Fruit fly (Drosophila melanogaster) whole organism, embryonic: ENCODE measurements around the gene RpS28a.

Experiments
- CG10366 ChIP-seq: fragments of 200-800 bp; sonication (Bioruptor generic); IDR thresholded peaks from 2 replicates; pipeline ENCODE4 v1.3.6; 2022; ENCODE audit warnings: missing biosample characterization, missing genetic modification characterization
- CG10462 ChIP-seq: fragments of 200-800 bp; sonication (Bioruptor generic); optimal IDR thresholded peaks from 2 replicates; lab custom pipeline; 2016; ENCODE audit warnings: missing biosample characterization, missing genetic modification characterization
- CG12071 ChIP-seq: fragments of 200-800 bp; sonication (Bioruptor generic); optimal IDR thresholded peaks from 3 replicates; lab custom pipeline; 2018; ENCODE audit warnings: missing biosample characterization, mild to moderate bottlenecking, missing genetic modification characterization
- CG13894 ChIP-seq: fragments of 200-800 bp; sonication (Bioruptor generic); optimal IDR thresholded peaks from 3 replicates; lab custom pipeline; 2018; ENCODE audit warnings: missing biosample characterization, mild to moderate bottlenecking, missing genetic modification characterization, moderate library complexity
- CG14014 ChIP-seq: fragments of 200-800 bp; sonication (Bioruptor generic); IDR thresholded peaks from 2 replicates; pipeline ENCODE4 v1.3.6; 2022; ENCODE audit warnings: missing biosample characterization, missing genetic modification characterization
- CG14441 ChIP-seq: fragments of 200-800 bp; sonication (Bioruptor generic); IDR thresholded peaks from 2 replicates; pipeline ENCODE4 v1.3.6; 2022; ENCODE audit warnings: missing biosample characterization, missing genetic modification characterization
- CG14965 ChIP-seq: fragments of 200-800 bp; sonication (Bioruptor generic); optimal IDR thresholded peaks from 2 replicates; lab custom pipeline; 2016; ENCODE audit warnings: missing biosample characterization, missing genetic modification characterization, borderline replicate concordance
- CG1647 ChIP-seq: fragments of 200-800 bp; sonication (Bioruptor generic); optimal IDR thresholded peaks from 3 replicates; lab custom pipeline; 2016; ENCODE audit warnings: missing biosample characterization, missing genetic modification characterization
- CG16779 ChIP-seq: fragments of 200-800 bp; sonication (Bioruptor generic); IDR thresholded peaks from 2 replicates; pipeline ENCODE4 v1.3.6; 2022; ENCODE audit warnings: missing biosample characterization, missing genetic modification characterization
- CG17802 ChIP-seq: fragments of 200-800 bp; sonication (Bioruptor generic); optimal IDR thresholded peaks from 2 replicates; lab custom pipeline; 2018; ENCODE audit warnings: missing biosample characterization, mild to moderate bottlenecking, missing genetic modification characterization, moderate library complexity
- CG34376 ChIP-seq: fragments of 200-800 bp; sonication (Bioruptor generic); optimal IDR thresholded peaks from 2 replicates; lab custom pipeline; 2018; ENCODE audit warnings: missing biosample characterization, mild to moderate bottlenecking, missing genetic modification characterization
- CG3726 ChIP-seq: fragments of 200-800 bp; sonication (Bioruptor generic); IDR thresholded peaks from 3 replicates; pipeline ENCODE4, ENCODE4 v1.3.6; 2022; ENCODE audit warnings: missing biosample characterization, missing genetic modification characterization
- CG43689 ChIP-seq: fragments of 200-800 bp; sonication (Bioruptor generic); IDR thresholded peaks from 2 replicates; pipeline ENCODE4 v1.3.6; 2022; ENCODE audit warnings: missing biosample characterization, missing genetic modification characterization
- CG5180 ChIP-seq: fragments of 200-800 bp; sonication (Bioruptor generic); optimal IDR thresholded peaks from 3 replicates; lab custom pipeline; 2017; ENCODE audit warnings: missing biosample characterization, missing genetic modification characterization, mild to moderate bottlenecking, moderate library complexity, missing genetic modification reagents
- CG5953 ChIP-seq: fragments of 200-800 bp; sonication (Bioruptor generic); IDR thresholded peaks from 2 replicates; pipeline ENCODE4 v1.3.6; 2022; ENCODE audit warnings: missing biosample characterization, missing genetic modification characterization
- CG8290 ChIP-seq, 3 experiments: fragments of 200-800 bp; sonication (Bioruptor generic); optimal IDR thresholded peaks; 2 replicates each; lab custom pipeline; 2016 to 2019; ENCODE audit warnings: missing biosample characterization in 3 of 3, missing genetic modification characterization in 3 of 3, mild to moderate bottlenecking in 2 of 3, moderate library complexity in 1 of 3
- Elba2 ChIP-seq: fragments of 200-800 bp; sonication (Bioruptor generic); optimal IDR thresholded peaks from 3 replicates; lab custom pipeline; 2016; ENCODE audit warnings: missing biosample characterization, missing genetic modification characterization
- Hand ChIP-seq: fragments of 200-800 bp; sonication (Bioruptor generic); optimal IDR thresholded peaks from 2 replicates; lab custom pipeline; 2017; ENCODE audit warnings: mild to moderate bottlenecking, missing biosample characterization, missing genetic modification reagents, missing genetic modification characterization
- Hey ChIP-seq: fragments of 200-800 bp; sonication (Bioruptor generic); optimal IDR thresholded peaks from 3 replicates; lab custom pipeline; 2018; ENCODE audit warnings: missing biosample characterization, mild to moderate bottlenecking, missing genetic modification characterization
- Hsf ChIP-seq: fragments of 200-800 bp; sonication (Bioruptor generic); optimal IDR thresholded peaks from 3 replicates; lab custom pipeline; 2016; ENCODE audit warnings: missing biosample characterization, missing genetic modification characterization
- Lhr ChIP-seq: fragments of 200-800 bp; sonication (Bioruptor generic); optimal IDR thresholded peaks from 3 replicates; lab custom pipeline; 2017; ENCODE audit warnings: mild to moderate bottlenecking, missing biosample characterization, missing genetic modification reagents, missing genetic modification characterization
- Meics ChIP-seq: fragments of 200-800 bp; sonication (Bioruptor generic); optimal IDR thresholded peaks from 2 replicates; lab custom pipeline; 2017; ENCODE audit warnings: missing biosample characterization, mild to moderate bottlenecking, missing genetic modification characterization
- Mrtf ChIP-seq: fragments of 200-800 bp; sonication (Bioruptor generic); IDR thresholded peaks from 3 replicates; pipeline ENCODE4 v1.3.6; 2022; ENCODE audit warnings: missing biosample characterization, missing genetic modification characterization
- NfI ChIP-seq: fragments of 200-800 bp; sonication (Bioruptor generic); optimal IDR thresholded peaks from 3 replicates; lab custom pipeline; 2018; ENCODE audit warnings: missing biosample characterization, mild to moderate bottlenecking, missing genetic modification characterization, moderate library complexity
- Ptx1 ChIP-seq: fragments of 200-800 bp; sonication (Bioruptor generic); IDR thresholded peaks from 2 replicates; pipeline ENCODE4 v1.3.6; 2022; ENCODE audit warnings: missing biosample characterization, missing genetic modification characterization
- Rx ChIP-seq: fragments of 200-800 bp; sonication (Bioruptor generic); IDR thresholded peaks from 2 replicates; pipeline ENCODE4 v1.3.6; 2022; ENCODE audit warnings: missing biosample characterization, missing genetic modification characterization
- Sry-β ChIP-seq: fragments of 200-800 bp; sonication (Bioruptor generic); optimal IDR thresholded peaks from 2 replicates; lab custom pipeline; 2018; ENCODE audit warnings: missing biosample characterization, mild to moderate bottlenecking, missing genetic modification characterization, moderate library complexity
- Sry-δ ChIP-seq: fragments of 200-800 bp; sonication (Bioruptor generic); optimal IDR thresholded peaks from 2 replicates; lab custom pipeline; 2016; ENCODE audit warnings: missing biosample characterization, missing genetic modification characterization
- Trl ChIP-seq, 3 experiments: fragments of >200 bp in 2 of 3; fragments of 200-800 bp in 1 of 3; sonication (Bioruptor generic) in 1 of 3; optimal IDR thresholded peaks; 2 replicates in 1 of 3; 3 replicates in 2 of 3; lab custom pipeline; 2016 to 2017; ENCODE audit warnings: missing biosample characterization in 1 of 3, missing genetic modification characterization in 1 of 3
- Xrp1 ChIP-seq: fragments of 200-800 bp; sonication (Bioruptor generic); IDR thresholded peaks from 2 replicates; pipeline ENCODE4 v1.3.6; 2022; ENCODE audit warnings: missing biosample characterization, missing genetic modification characterization
- br ChIP-seq: fragments of >200 bp; optimal IDR thresholded peaks from 2 replicates; lab custom pipeline; 2017
- dan ChIP-seq: fragments of 200-800 bp; sonication (Bioruptor generic); IDR thresholded peaks from 2 replicates; pipeline ENCODE4 v1.3.6; 2022; ENCODE audit warnings: missing biosample characterization, missing genetic modification characterization
- dmrt11E ChIP-seq: fragments of 200-800 bp; sonication (Bioruptor generic); optimal IDR thresholded peaks from 3 replicates; lab custom pipeline; 2018; ENCODE audit warnings: missing biosample characterization, mild to moderate bottlenecking, missing genetic modification characterization, moderate library complexity
- fu2 ChIP-seq: fragments of 200-800 bp; sonication (Bioruptor generic); optimal IDR thresholded peaks from 2 replicates; lab custom pipeline; 2016; ENCODE audit warnings: missing biosample characterization, missing genetic modification characterization
- gcm2 ChIP-seq: fragments of 200-800 bp; sonication (Bioruptor generic); optimal IDR thresholded peaks from 2 replicates; lab custom pipeline; 2016; ENCODE audit warnings: missing biosample characterization, missing genetic modification characterization
- gro ChIP-seq: fragments of 200-800 bp; sonication (Bioruptor generic); optimal IDR thresholded peaks from 2 replicates; lab custom pipeline; 2016; ENCODE audit warnings: missing biosample characterization, missing genetic modification characterization
- jumu ChIP-seq: fragments of 200-800 bp; sonication (Bioruptor generic); optimal IDR thresholded peaks from 3 replicates; lab custom pipeline; 2016; ENCODE audit warnings: missing biosample characterization, missing genetic modification characterization
- mirr ChIP-seq: fragments of 200-800 bp; sonication (Bioruptor generic); optimal IDR thresholded peaks from 3 replicates; lab custom pipeline; 2018; ENCODE audit warnings: missing biosample characterization, mild to moderate bottlenecking, missing genetic modification characterization
- mld ChIP-seq: fragments of 200-800 bp; sonication (Bioruptor generic); IDR thresholded peaks from 3 replicates; pipeline ENCODE4 v1.3.6; 2022; ENCODE audit warnings: missing biosample characterization, missing genetic modification characterization; ENCODE audit not compliant: partially characterized antibody
- nau ChIP-seq: fragments of 200-800 bp; sonication (Bioruptor generic); optimal IDR thresholded peaks from 3 replicates; lab custom pipeline; 2017; ENCODE audit warnings: missing biosample characterization, mild to moderate bottlenecking, missing genetic modification characterization, missing genetic modification reagents
- oc ChIP-seq: fragments of 200-800 bp; sonication (Bioruptor generic); optimal IDR thresholded peaks from 2 replicates; lab custom pipeline; 2018; ENCODE audit warnings: missing biosample characterization, mild to moderate bottlenecking, missing genetic modification characterization, moderate library complexity
- phol ChIP-seq: fragments of 200-800 bp; sonication (Bioruptor generic); optimal IDR thresholded peaks from 3 replicates; lab custom pipeline; 2018; ENCODE audit warnings: missing biosample characterization, mild to moderate bottlenecking, missing genetic modification characterization, moderate library complexity
- ranshi ChIP-seq: fragments of 200-800 bp; sonication (Bioruptor generic); IDR thresholded peaks from 2 replicates; pipeline ENCODE4 v1.3.6; 2022; ENCODE audit warnings: missing biosample characterization, missing genetic modification characterization
- ro ChIP-seq: fragments of 200-800 bp; sonication (Bioruptor generic); IDR thresholded peaks from 2 replicates; pipeline ENCODE4 v1.3.6; 2022; ENCODE audit warnings: missing biosample characterization, missing genetic modification characterization
- trh ChIP-seq: fragments of 200-800 bp; sonication (Bioruptor generic); optimal IDR thresholded peaks from 2 replicates; lab custom pipeline; 2016; ENCODE audit warnings: missing biosample characterization, missing genetic modification characterization
- vnd ChIP-seq: fragments of 200-800 bp; sonication (Bioruptor generic); IDR thresholded peaks from 3 replicates; pipeline ENCODE4 v1.3.6; 2022; ENCODE audit warnings: missing biosample characterization, missing genetic modification characterization; ENCODE audit not compliant: partially characterized antibody
- wdn ChIP-seq: fragments of 200-800 bp; sonication (Bioruptor generic); IDR thresholded peaks from 2 replicates; pipeline ENCODE4 v1.3.6; 2022; ENCODE audit warnings: missing biosample characterization, missing genetic modification characterization
- zen ChIP-seq: fragments of 200-800 bp; sonication (Bioruptor generic); optimal IDR thresholded peaks from 3 replicates; lab custom pipeline; 2018; ENCODE audit warnings: missing biosample characterization, mild to moderate bottlenecking, missing genetic modification characterization, moderate library complexity

RpS28a gene

dm6 chr3R:30046029-30047001 lies 23.9 kb upstream of the RpS28a start, which contains the start of the genes RpL32 and CG7943 (continued):
- TF ChIP-seq ranshi (GFP tag; lab: Robert Waterston, UW) (peak; percentile 97), CG14441 (GFP tag; lab: Robert Waterston, UW) (peak; percentile 92), CG8290 (GFP tag; optimal IDR thresholded peaks at IDR 0.05; lab: Kevin White, UChicago) (peak; percentile 91), CG8290 (tag; optimal IDR thresholded peaks at IDR 0.05; lab: Kevin White, UChicago) (peak in 1 of 2 experiments; percentile 95), Hsf (peak; percentile 93), CG10366 (GFP tag; lab: Robert Waterston, UW) (peak; percentile 93), CG16779 (GFP tag; lab: Robert Waterston, UW) (peak; percentile 87), Sry-δ (GFP tag; lab: Kevin White, UChicago) (peak; percentile 100), Meics (GFP tag; lab: Kevin White, UChicago) (peak; percentile 97), Hand (peak; percentile 70), CG14965 (peak; percentile 79), dan (GFP tag; lab: Robert Waterston, UW) (peak; percentile 84), NfI (GFP tag; lab: Kevin White, UChicago) (peak; percentile 96), jumu (GFP tag; lab: Kevin White, UChicago) (peak; percentile 97), CG43689 (GFP tag; lab: Robert Waterston, UW) (peak; percentile 89), CG5180 (peak; percentile 72), gcm2 (GFP tag; lab: Kevin White, UChicago) (peak; percentile 85), zen (peak; percentile 91), Rx (peak; percentile 93), CG34376 (GFP tag; lab: Kevin White, UChicago) (peak; percentile 99), dmrt11E (tag; lab: Kevin White, UChicago) (peak; percentile 79), Ptx1 (GFP tag; lab: Robert Waterston, UW) (peak; percentile 95), oc (tag; lab: Kevin White, UChicago) (peak; percentile 81), ro (GFP tag; lab: Robert Waterston, UW) (peak; percentile 87), gro (GFP tag; lab: Kevin White, UChicago) (peak; percentile 98), CG17802 (tag; lab: Kevin White, UChicago) (peak; percentile 84), CG3726 (GFP tag; lab: Robert Waterston, UW) (peak; percentile 91), nau (GFP tag; lab: Kevin White, UChicago) (peak; percentile 93), br (lab: Kevin White, UChicago) (no peak), vnd (GFP tag; lab: Robert Waterston, UW) (peak; percentile 100), Trl (optimal IDR thresholded peaks at IDR 0.05; lab: Kevin White, UChicago) (no peak), Trl (GFP tag; optimal IDR thresholded peaks at IDR 0.05; lab: Kevin White, UChicago) (peak; percentile 98), Mrtf (GFP tag; lab: Robert Waterston, UW) (peak; percentile 85), CG14014 (GFP tag; lab: Robert Waterston, UW) (peak; percentile 96), trh (peak; percentile 85), wdn (peak; percentile 91), Hey (peak; percentile 89), mld (GFP tag; lab: Robert Waterston, UW) (peak; percentile 100), Sry-β (GFP tag; lab: Kevin White, UChicago) (peak; percentile 78), CG10462 (GFP tag; lab: Kevin White, UChicago) (peak; percentile 56), Xrp1 (peak; percentile 94), Elba2 (GFP tag; lab: Kevin White, UChicago) (peak; percentile 34), fu2 (GFP tag; lab: Kevin White, UChicago) (peak; percentile 88), CG12071 (peak; percentile 94), CG5953 (GFP tag; lab: Robert Waterston, UW) (peak; percentile 92), mirr (peak; percentile 95), Lhr (GFP tag; lab: Kevin White, UChicago) (peak; percentile 64), CG1647 (GFP tag; lab: Kevin White, UChicago) (peak; percentile 92), phol (tag; lab: Kevin White, UChicago) (peak; percentile 96), CG13894 (tag; lab: Kevin White, UChicago) (peak; percentile 91)
